Fruit fly (Drosophila melanogaster) whole organism, prepupa: ENCODE results near the gene Cyp4c3.

Experiments
- Blimp-1 ChIP-seq: fragments of 200-800 bp; sonication (Bioruptor generic); optimal IDR thresholded peaks from 3 replicates; lab custom pipeline; 2017; ENCODE audit warnings: missing biosample characterization, missing genetic modification characterization, mild to moderate bottlenecking, moderate library complexity, missing genetic modification reagents
- CG32006 ChIP-seq: fragments of 200-800 bp; sonication (Bioruptor generic); optimal IDR thresholded peaks from 3 replicates; lab custom pipeline; 2017; ENCODE audit warnings: missing biosample characterization, mild to moderate bottlenecking, missing genetic modification characterization
- CG6854 ChIP-seq: fragments of 200-800 bp; sonication (Bioruptor generic); optimal IDR thresholded peaks from 2 replicates; lab custom pipeline; 2017; ENCODE audit warnings: missing biosample characterization, mild to moderate bottlenecking, missing genetic modification characterization
- Hr38 ChIP-seq: sonication (Bioruptor generic); optimal IDR thresholded peaks from 2 replicates; lab custom pipeline; 2016; ENCODE audit warnings: missing biosample characterization, missing genetic modification characterization
- Met ChIP-seq: fragments of 200-800 bp; sonication (Bioruptor generic); optimal IDR thresholded peaks from 3 replicates; lab custom pipeline; 2016; ENCODE audit warnings: missing biosample characterization, missing genetic modification characterization
- Sox14 ChIP-seq: fragments of 200-800 bp; sonication (Bioruptor generic); optimal IDR thresholded peaks from 3 replicates; lab custom pipeline; 2016; ENCODE audit warnings: missing biosample characterization, missing genetic modification characterization
- dsx ChIP-seq: fragments of 200-800 bp; optimal IDR thresholded peaks from 3 replicates; lab custom pipeline; 2019; ENCODE audit warnings: missing biosample characterization, mild to moderate bottlenecking, missing genetic modification characterization, moderate library complexity; ENCODE audit not compliant: poor library complexity, severe bottlenecking
- fkh ChIP-seq: fragments of 200-800 bp; sonication (Bioruptor generic); optimal IDR thresholded peaks from 3 replicates; lab custom pipeline; 2017; ENCODE audit warnings: missing biosample characterization, mild to moderate bottlenecking, missing genetic modification characterization, moderate library complexity
- net ChIP-seq: fragments of 200-800 bp; sonication (Bioruptor generic); optimal IDR thresholded peaks from 3 replicates; lab custom pipeline; 2016; ENCODE audit warnings: missing biosample characterization, missing genetic modification characterization

- TF ChIP-seq net (GFP tag; lab: Kevin White, UChicago) (no peak), fkh (GFP tag; lab: Kevin White, UChicago) (no peak), dsx (GFP tag; lab: Kevin White, UChicago) (no peak), Met (GFP tag; lab: Kevin White, UChicago) (no peak), Blimp-1 (no peak), CG32006 (no peak), CG6854 (no peak), Sox14 (GFP tag; lab: Kevin White, UChicago) (no peak), Hr38 (GFP tag; lab: Kevin White, UChicago) (no peak)
Observed at dm6 chr3R:30862471-30862870, 31.4 kb upstream of the Cyp4c3 start.
